Worm (Caenorhabditis elegans) whole organism, midembryonic: ENCODE data around the gene pcp-2.
"Not testable (repeated sequence)": the region's sequence is repeated elsewhere in the genome, so short reads cannot be mapped to it uniquely, and the experiment has no call there.

Experiments
- cog-1 ChIP-seq: sonication (generic microtip); optimal IDR thresholded peaks from 2 replicates; lab custom pipeline; 2016; ENCODE audit warnings: missing genetic modification characterization, missing compliant biosample characterization
- flt-1 ChIP-seq: fragments of 200-800 bp; sonication (Bioruptor generic); IDR thresholded peaks from 2 replicates; pipeline ENCODE4 v1.3.6; 2022; ENCODE audit warnings: missing genetic modification characterization, missing compliant biosample characterization
- klf-2 ChIP-seq: fragments of 200-800 bp; sonication (Bioruptor generic); conservative IDR thresholded peaks from 2 replicates; pipeline ENCODE4 v1.3.6; 2022; ENCODE audit warnings: missing genetic modification reagents, missing genetic modification characterization, missing compliant biosample characterization
- med-1 ChIP-seq: sonication (generic microtip); optimal IDR thresholded peaks from 2 replicates; lab custom pipeline; 2017; ENCODE audit warnings: missing genetic modification characterization, mild to moderate bottlenecking, missing compliant biosample characterization, antibody characterized with exemption, missing genetic modification reagents; ENCODE audit not compliant: insufficient read depth
- ref-1 ChIP-seq: fragments of 200-800 bp; sonication (Bioruptor generic); conservative IDR thresholded peaks from 2 replicates; pipeline ENCODE4 v1.3.6; 2022; ENCODE audit warnings: missing genetic modification reagents, missing genetic modification characterization, missing compliant biosample characterization
- tab-1 ChIP-seq: fragments of 200-800 bp; sonication (Bioruptor generic); IDR thresholded peaks from 2 replicates; pipeline ENCODE4 v1.3.6; 2022; ENCODE audit warnings: missing genetic modification characterization, missing compliant biosample characterization
- ztf-23 ChIP-seq: fragments of 200-800 bp; sonication (Bioruptor generic); IDR thresholded peaks from 2 replicates; pipeline ENCODE4 v1.3.6; 2022; ENCODE audit warnings: missing genetic modification reagents, missing genetic modification characterization, missing compliant biosample characterization
- ztf-29 ChIP-seq: fragments of 200-800 bp; sonication (Bioruptor generic); IDR thresholded peaks from 2 replicates; pipeline ENCODE4 v1.3.6; 2022; ENCODE audit warnings: missing genetic modification reagents, missing genetic modification characterization, missing compliant biosample characterization

ce11 chrIV:9196023-9196636 is 31.2 kb upstream of the pcp-2 start:
- not testable (repeated sequence) for TF ChIP-seq ztf-29 (GFP tag; lab: Robert Waterston, UW); cog-1; tab-1; med-1 (GFP tag; lab: Kevin White, UChicago); flt-1 (GFP tag; lab: Robert Waterston, UW); klf-2 (GFP tag; lab: Robert Waterston, UW)
- TF ChIP-seq ztf-23 (GFP tag; lab: Robert Waterston, UW) (peak; percentile 50; the same call in 1 of the 2 replicates), ref-1 (GFP tag; lab: Robert Waterston, UW) (peak; percentile 74)
